Fruit fly (Drosophila melanogaster) whole organism, wandering third instar larva: ENCODE results near the gene Ahcy.

ENCODE experiments used
- Dif ChIP-seq: fragments of 200-275, 200-300 bp; sonication (Bioruptor generic); optimal IDR thresholded peaks from 2 replicates; lab custom pipeline; 2018; ENCODE audit warnings: missing biosample characterization, missing genetic modification characterization; ENCODE audit not compliant: partially characterized antibody
- br ChIP-seq: fragments of 200-800 bp; sonication (Bioruptor generic); optimal IDR thresholded peaks from 2 replicates; lab custom pipeline; 2016; ENCODE audit warnings: missing biosample characterization, missing genetic modification characterization
- rgr ChIP-seq: fragments of 200-800 bp; sonication (Bioruptor generic); optimal IDR thresholded peaks from 3 replicates; lab custom pipeline; 2016; ENCODE audit warnings: missing biosample characterization, mild to moderate bottlenecking, missing genetic modification characterization

DNA sequence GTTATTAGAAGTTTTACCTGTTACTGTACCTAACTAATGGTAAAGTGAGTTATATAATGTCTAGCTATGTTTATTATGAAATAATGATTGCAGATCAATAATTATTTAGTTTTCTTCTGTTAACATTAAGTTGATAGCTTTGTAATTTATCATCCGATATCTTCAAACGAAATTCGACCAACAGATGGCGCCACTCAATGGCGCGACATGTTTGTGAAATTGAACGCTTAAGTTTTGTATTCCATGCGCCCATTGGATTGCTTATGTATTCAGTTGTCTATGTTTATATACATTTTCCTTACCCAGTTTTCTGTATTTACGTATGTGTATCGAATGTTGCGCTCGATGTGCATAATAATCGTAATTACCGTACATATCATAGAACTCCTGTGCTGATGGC lies 40.5 kb downstream of the Ahcy start:
- TF ChIP-seq br (GFP tag; lab: Kevin White, UChicago) (no peak), Dif (GFP tag; lab: Kevin White, UChicago) (no peak), rgr (GFP tag; lab: Kevin White, UChicago) (no peak)
